Worm (Caenorhabditis elegans) whole organism, L2 larva: ENCODE results near the gene F46B3.1.

ENCODE experiments used
- C34F6.9 ChIP-seq: fragments of 150-350 bp; optimal IDR thresholded peaks from 2 replicates; lab custom pipeline; 2014; ENCODE audit warnings: missing biosample characterization, missing genetic modification characterization
- F13H6.1 ChIP-seq: sonication (generic microtip); optimal IDR thresholded peaks from 2 replicates; lab custom pipeline; 2016; ENCODE audit warnings: missing genetic modification characterization, missing compliant biosample characterization
- R02D3.7 ChIP-seq: fragments of 150-350 bp; optimal IDR thresholded peaks from 2 replicates; lab custom pipeline; 2014; ENCODE audit warnings: missing biosample characterization, missing genetic modification characterization
- ZK546.5 ChIP-seq: sonication (generic microtip); optimal IDR thresholded peaks from 2 replicates; lab custom pipeline; 2017; ENCODE audit warnings: missing biosample characterization, missing genetic modification characterization
- alr-1 ChIP-seq: fragments of 150-350 bp; optimal IDR thresholded peaks from 2 replicates; lab custom pipeline; 2014; ENCODE audit warnings: missing biosample characterization, missing genetic modification characterization
- ceh-82 ChIP-seq: fragments of 150-350 bp; optimal IDR thresholded peaks from 2 replicates; lab custom pipeline; 2014; ENCODE audit warnings: missing biosample characterization, missing genetic modification characterization
- crh-2 ChIP-seq: sonication (generic microtip); optimal IDR thresholded peaks from 2 replicates; lab custom pipeline; 2017; ENCODE audit warnings: missing biosample characterization, missing genetic modification characterization
- dmd-4 ChIP-seq: sonication (generic microtip); optimal IDR thresholded peaks from 2 replicates; lab custom pipeline; 2017; ENCODE audit warnings: missing biosample characterization, missing genetic modification characterization
- egl-27 ChIP-seq: sonication (generic microtip); optimal IDR thresholded peaks from 3 replicates; lab custom pipeline; 2017; ENCODE audit warnings: missing biosample characterization, missing genetic modification reagents, missing genetic modification characterization
- elt-3 ChIP-seq: sonication (generic microtip); optimal IDR thresholded peaks from 2 replicates; lab custom pipeline; 2017; ENCODE audit warnings: missing biosample characterization, missing genetic modification characterization
- lin-13 ChIP-seq: fragments of 150-350 bp; optimal IDR thresholded peaks from 2 replicates; lab custom pipeline; 2014; ENCODE audit warnings: missing biosample characterization, missing genetic modification reagents, missing genetic modification characterization
- lin-39 ChIP-seq: fragments of 150-350 bp; optimal IDR thresholded peaks from 2 replicates; lab custom pipeline; 2014; ENCODE audit warnings: missing biosample characterization, missing genetic modification reagents, missing genetic modification characterization
- lsy-2 ChIP-seq, 2 experiments: fragments of 150-350 bp in 1 of 2; sonication (generic microtip) in 1 of 2; optimal IDR thresholded peaks; 2 replicates each; lab custom pipeline; 2014 to 2017; ENCODE audit warnings: missing biosample characterization in 2 of 2, missing genetic modification characterization in 2 of 2
- mab-5 ChIP-seq: fragments of 150-350 bp; optimal IDR thresholded peaks from 2 replicates; lab custom pipeline; 2014; ENCODE audit warnings: missing biosample characterization, missing genetic modification characterization
- mbf-1 ChIP-seq: sonication (generic microtip); optimal IDR thresholded peaks from 2 replicates; lab custom pipeline; 2017; ENCODE audit warnings: missing biosample characterization, missing genetic modification characterization
- mdl-1 ChIP-seq, 2 experiments: fragments of 150-350 bp in 1 of 2; sonication (generic microtip) in 1 of 2; optimal IDR thresholded peaks; 2 replicates each; lab custom pipeline; 2017; ENCODE audit warnings: missing biosample characterization in 2 of 2, missing genetic modification characterization in 2 of 2
- nhr-10 ChIP-seq: sonication (generic microtip); optimal IDR thresholded peaks from 2 replicates; lab custom pipeline; 2017; ENCODE audit warnings: missing biosample characterization, missing genetic modification characterization
- nhr-11 ChIP-seq: fragments of 150-350 bp; optimal IDR thresholded peaks from 2 replicates; lab custom pipeline; 2014; ENCODE audit warnings: missing biosample characterization, missing genetic modification characterization
- nhr-129 ChIP-seq: fragments of 150-350 bp; optimal IDR thresholded peaks from 2 replicates; lab custom pipeline; 2014; ENCODE audit warnings: missing biosample characterization, missing genetic modification characterization
- nhr-21 ChIP-seq: fragments of 150-350 bp; optimal IDR thresholded peaks from 2 replicates; lab custom pipeline; 2014; ENCODE audit warnings: missing biosample characterization, missing genetic modification characterization
- nhr-237 ChIP-seq: fragments of 150-350 bp; optimal IDR thresholded peaks from 2 replicates; lab custom pipeline; 2014; ENCODE audit warnings: missing biosample characterization, missing genetic modification characterization
- nhr-25 ChIP-seq: fragments of 150-350 bp; sonication (generic microtip); optimal IDR thresholded peaks from 3 replicates; lab custom pipeline; 2014; ENCODE audit warnings: missing biosample characterization, missing genetic modification characterization
- nhr-6 ChIP-seq: fragments of 150-350 bp; optimal IDR thresholded peaks from 2 replicates; lab custom pipeline; 2014; ENCODE audit warnings: missing biosample characterization, missing genetic modification characterization
- nhr-77 ChIP-seq: fragments of 150-350 bp; optimal IDR thresholded peaks from 2 replicates; lab custom pipeline; 2014; ENCODE audit warnings: missing biosample characterization, missing genetic modification characterization
- peb-1 ChIP-seq: fragments of 150-350 bp; optimal IDR thresholded peaks from 2 replicates; lab custom pipeline; 2014; ENCODE audit warnings: missing biosample characterization, missing genetic modification characterization
- sem-4 ChIP-seq: fragments of 150-350 bp; optimal IDR thresholded peaks from 2 replicates; lab custom pipeline; 2014; ENCODE audit warnings: missing biosample characterization, missing genetic modification reagents, missing genetic modification characterization
- skn-1 ChIP-seq: sonication (generic microtip); optimal IDR thresholded peaks from 2 replicates; lab custom pipeline; 2017; ENCODE audit warnings: missing biosample characterization, missing genetic modification characterization
- sma-3 ChIP-seq: sonication (generic microtip); optimal IDR thresholded peaks from 2 replicates; lab custom pipeline; 2016; ENCODE audit warnings: missing genetic modification reagents, missing genetic modification characterization, missing compliant biosample characterization
- sma-9 ChIP-seq, 2 experiments: fragments of 150-350 bp in 1 of 2; sonication (generic microtip) in 1 of 2; optimal IDR thresholded peaks; 2 replicates each; lab custom pipeline; 2014 to 2016; ENCODE audit warnings: missing genetic modification characterization in 2 of 2, mild to moderate bottlenecking in 1 of 2, missing biosample characterization in 1 of 2, missing compliant biosample characterization in 1 of 2, missing genetic modification reagents in 1 of 2, moderate library complexity in 1 of 2
- snpc-4 ChIP-seq: fragments of 150-350 bp; optimal IDR thresholded peaks from 2 replicates; lab custom pipeline; 2014; ENCODE audit warnings: missing biosample characterization, missing genetic modification characterization
- ztf-1 ChIP-seq: fragments of 200-800 bp; sonication (Bioruptor generic); conservative IDR thresholded peaks from 2 replicates; pipeline ENCODE4 v1.3.6; 2022; ENCODE audit warnings: missing genetic modification characterization, missing compliant biosample characterization
- ztf-11 ChIP-seq: sonication (generic microtip); optimal IDR thresholded peaks from 2 replicates; lab custom pipeline; 2017; ENCODE audit warnings: missing biosample characterization, missing genetic modification characterization
- ztf-4 ChIP-seq: fragments of 150-350 bp; optimal IDR thresholded peaks from 2 replicates; lab custom pipeline; 2014; ENCODE audit warnings: missing biosample characterization, missing genetic modification characterization

The F46B3.1 gene

ce11 chrV:20634330-20634729 lies 37.4 kb upstream of the F46B3.1 start, which contains the start of gene F46B3.16:
TSS of gene F46B3.16 (plus strand) at chrV:20634630.
- TF ChIP-seq sma-3 (GFP tag; lab: Kevin White, UChicago): no peak
- no peak for TF ChIP-seq ZK546.5 (tag; lab: Kevin White, UChicago)
- TF ChIP-seq mab-5 (tag; lab: Kevin White, UChicago): no peak
- no peak for TF ChIP-seq nhr-237 (tag; lab: Kevin White, UChicago)
- TF ChIP-seq crh-2: no peak
- TF ChIP-seq lin-39: no peak

ce11 chrV:20633619-20634018 lies 36.6 kb upstream of the F46B3.1 start, which contains the start of gene F46B3.15:
TSS of gene F46B3.15 (minus strand) at chrV:20633719.
- TF ChIP-seq nhr-11 (tag; lab: Kevin White, UChicago) (no peak), alr-1 (tag; lab: Kevin White, UChicago) (no peak), elt-3 (no peak), nhr-129 (tag; lab: Kevin White, UChicago) (no peak), nhr-10 (tag; lab: Kevin White, UChicago) (no peak), F13H6.1 (no peak), skn-1 (no peak), nhr-77 (tag; lab: Kevin White, UChicago) (no peak), peb-1 (no peak), mab-5 (tag; lab: Kevin White, UChicago) (no peak), nhr-6 (tag; lab: Kevin White, UChicago) (no peak), nhr-21 (tag; lab: Kevin White, UChicago) (no peak), lin-13 (GFP tag; lab: Kevin White, UChicago) (no peak)

- TF ChIP-seq ztf-11 (tag; lab: Kevin White, UChicago): no peak
- no peak for TF ChIP-seq ceh-82 (tag; lab: Kevin White, UChicago)
These were observed 34.3 kb upstream of the F46B3.1 start, which contains the start of gene F46B3.14 for ce11 chrV:20631255-20631654. TSS of gene F46B3.14 (minus strand) at chrV:20631355.

- TF ChIP-seq dmd-4 (tag; lab: Kevin White, UChicago): no peak
- TF ChIP-seq nhr-21 (tag; lab: Kevin White, UChicago): no peak
- TF ChIP-seq mdl-1 (tag; optimal IDR thresholded peaks at IDR 0.05; lab: Kevin White, UChicago): no peak
- no peak for TF ChIP-seq nhr-11 (tag; lab: Kevin White, UChicago)
- TF ChIP-seq R02D3.7 (tag; lab: Kevin White, UChicago): no peak
- no peak for TF ChIP-seq egl-27 (tag; lab: Kevin White, UChicago)
- TF ChIP-seq mbf-1 (tag; lab: Kevin White, UChicago): no peak
These were observed 29.2 kb upstream of the F46B3.1 start, which contains the start of the genes F46B3.9 and srz-18 for ce11 chrV:20626043-20626761. TSS of gene F46B3.9 (minus strand) at chrV:20626143. TSS of gene srz-18 (plus strand) at chrV:20626711.

- no peak for TF ChIP-seq skn-1
- no peak for TF ChIP-seq sma-9 (GFP tag; optimal IDR thresholded peaks at IDR 0.05; lab: Kevin White, UChicago)
- TF ChIP-seq sma-9 (tag; optimal IDR thresholded peaks at IDR 0.05; lab: Kevin White, UChicago): no peak
- no peak for TF ChIP-seq snpc-4 (tag; lab: Kevin White, UChicago)
- TF ChIP-seq nhr-25: no peak
- no peak for TF ChIP-seq sma-3 (GFP tag; lab: Kevin White, UChicago)
- TF ChIP-seq ztf-4 (tag; lab: Kevin White, UChicago): no peak
- TF ChIP-seq sem-4 (tag; lab: Kevin White, UChicago): no peak
- TF ChIP-seq nhr-10 (tag; lab: Kevin White, UChicago): no peak
- no peak for TF ChIP-seq nhr-237 (tag; lab: Kevin White, UChicago)
- TF ChIP-seq C34F6.9: no peak
- no peak for TF ChIP-seq lsy-2 (tag; optimal IDR thresholded peaks at IDR 0.05; lab: Kevin White, UChicago)
- no peak for TF ChIP-seq ztf-1 (GFP tag; lab: Robert Waterston, UW)
These were observed 28.3 kb upstream of the F46B3.1 start for ce11 chrV:20625260-20625659.
